Worm (Caenorhabditis elegans): ENCODE measurements around the gene Y113G7B.15.

Gene Y113G7B.15

DNA sequence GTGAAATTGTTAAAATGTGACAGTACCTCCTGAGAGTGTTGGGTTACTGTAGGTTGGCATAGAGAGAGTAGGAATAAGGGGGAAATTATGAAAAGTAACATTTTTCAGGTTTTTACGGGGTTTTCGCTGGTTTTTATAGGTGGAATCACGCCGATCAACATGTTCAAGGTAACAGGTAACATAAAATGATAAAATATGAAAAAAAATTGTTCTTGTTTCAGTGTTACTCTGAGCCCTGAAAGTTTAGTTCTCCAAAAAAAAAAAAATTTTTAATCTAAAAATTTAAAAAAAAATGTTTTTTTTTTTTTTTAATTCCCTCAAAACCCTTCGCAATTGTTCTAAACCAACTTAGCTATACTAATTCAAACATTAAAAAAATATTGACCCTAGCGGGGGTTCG, at the start of gene Y113G7B.15:
TSS of gene Y113G7B.15 (minus strand) at position 101 of the 400 bp plus-strand sequence.
- no peak for TF ChIP-seq him-1 (tag; optimal IDR thresholded peaks at IDR 0.05)
- TF ChIP-seq W03F9.2 (tag; optimal IDR thresholded peaks at IDR 0.05) = no peak
- TF ChIP-seq dao-5 (tag; optimal IDR thresholded peaks at IDR 0.05) = no peak

ce11 chrV:20282827-20283226, 49.2 kb upstream of the Y113G7B.15 start:
- TF ChIP-seq W03F9.2 (tag; optimal IDR thresholded peaks at IDR 0.05) (no peak), dao-5 (tag; optimal IDR thresholded peaks at IDR 0.05) (no peak), him-1 (tag; optimal IDR thresholded peaks at IDR 0.05) (no peak)

DNA sequence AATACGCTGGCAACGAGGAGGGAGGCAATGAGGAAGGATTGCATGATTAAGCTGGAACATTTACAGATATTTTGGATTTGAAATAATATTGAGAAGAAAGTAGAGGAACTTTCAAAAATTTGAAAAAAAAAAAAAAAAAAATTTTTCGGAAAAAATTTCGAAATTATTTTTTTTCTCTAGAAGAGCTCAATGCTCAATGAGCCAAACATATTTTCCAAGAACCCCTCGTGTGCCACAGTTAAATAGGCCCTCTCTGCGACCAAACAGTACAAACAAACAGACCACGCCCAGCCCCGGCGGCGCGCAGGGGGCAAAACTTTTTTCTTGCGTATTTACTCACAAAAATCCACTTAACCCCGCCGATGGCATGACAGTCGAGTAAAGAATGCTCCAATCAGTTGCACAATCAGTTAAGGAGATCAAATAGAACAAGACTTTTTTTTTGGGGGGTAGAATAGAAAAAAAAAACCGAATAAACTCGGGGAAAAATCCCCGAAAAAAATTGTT, 46.2 kb upstream of the Y113G7B.15 start, which contains the start of gene pqn-94:
TSS of gene pqn-94 (minus strand) at position 51 of the 507 bp plus-strand sequence.
- TF ChIP-seq dao-5 (tag; optimal IDR thresholded peaks at IDR 0.05) = no peak
- TF ChIP-seq him-1 (tag; optimal IDR thresholded peaks at IDR 0.05) = no peak

DNA sequence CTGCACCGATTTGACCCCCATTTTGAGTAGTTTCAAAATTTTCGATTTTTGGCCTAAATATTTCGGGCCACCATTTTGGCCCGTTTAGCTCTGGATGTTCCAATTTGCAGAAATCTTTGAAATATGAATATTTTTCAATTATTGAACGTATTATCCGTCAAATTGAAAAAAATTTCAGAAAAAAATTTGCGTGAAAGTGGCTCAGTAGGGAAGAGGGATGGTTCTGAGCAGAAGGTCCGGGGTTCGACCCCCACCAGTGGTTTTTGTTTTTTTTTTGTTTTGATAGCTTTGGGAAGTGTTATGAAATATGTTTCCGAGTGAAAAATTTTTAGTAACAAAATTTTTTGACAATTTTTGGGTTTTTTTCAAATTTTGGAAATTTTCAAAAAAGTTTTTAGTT, 45.7 kb upstream of the Y113G7B.15 start:
- TF ChIP-seq W03F9.2 (tag; optimal IDR thresholded peaks at IDR 0.05) (no peak), him-1 (tag; optimal IDR thresholded peaks at IDR 0.05) (no peak), dao-5 (tag; optimal IDR thresholded peaks at IDR 0.05) (no peak)

DNA sequence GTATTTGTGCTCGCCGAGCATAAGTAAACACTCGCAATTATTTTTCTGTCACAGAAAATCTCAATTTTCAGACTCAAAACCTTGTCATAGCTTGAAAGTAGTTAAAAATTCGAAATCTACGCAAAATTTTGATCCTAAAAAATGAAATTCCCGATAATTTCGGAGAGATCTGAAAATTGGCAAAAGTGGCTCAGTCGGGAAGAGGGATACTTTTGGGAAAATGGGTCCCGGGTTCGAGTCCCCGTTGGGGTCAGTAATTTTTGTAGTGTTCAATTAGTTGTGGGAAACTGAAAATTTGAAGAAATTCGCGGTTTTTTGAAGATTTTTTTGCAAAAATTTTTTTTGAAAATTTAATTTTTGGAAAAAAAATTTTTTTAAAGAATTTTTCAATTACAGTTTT, 43.3 kb upstream of the Y113G7B.15 start:
- TF ChIP-seq W03F9.2 (tag; optimal IDR thresholded peaks at IDR 0.05) (no peak), him-1 (tag; optimal IDR thresholded peaks at IDR 0.05) (no peak), dao-5 (tag; optimal IDR thresholded peaks at IDR 0.05) (no peak)

DNA sequence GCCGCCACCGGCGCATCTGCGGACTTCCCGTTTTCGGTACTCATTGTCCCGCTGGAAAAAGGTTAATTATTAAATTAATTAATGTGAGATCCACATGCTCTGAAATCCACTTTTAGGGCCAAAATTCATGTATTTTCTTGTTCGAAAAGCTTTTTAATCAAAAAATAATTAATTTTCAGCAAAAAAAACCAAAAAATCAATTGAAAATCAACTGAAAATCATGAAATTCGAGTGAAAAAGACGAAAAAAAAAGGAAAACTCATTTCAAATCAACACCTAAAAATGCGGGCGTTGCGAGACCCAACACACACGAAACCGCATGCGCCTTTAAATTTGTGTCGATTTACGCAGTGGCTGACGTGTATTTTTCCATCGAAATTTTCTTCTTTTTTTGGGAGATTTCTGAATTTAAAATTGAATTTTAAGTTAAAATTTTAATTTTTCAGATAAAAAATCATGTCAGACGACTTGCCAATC, 36.1 kb upstream of the Y113G7B.15 start, which contains the start of the genes prmt-1 and cdkr-3:
TSS of gene prmt-1 (minus strand) at position 51 of the 477 bp plus-strand sequence.
TSS of gene cdkr-3 (plus strand) at position 447 of the 477 bp plus-strand sequence.
- peak; percentile 71 for TF ChIP-seq W03F9.2 (tag; optimal IDR thresholded peaks at IDR 0.05)
- TF ChIP-seq him-1 (tag; optimal IDR thresholded peaks at IDR 0.05) = no peak

DNA sequence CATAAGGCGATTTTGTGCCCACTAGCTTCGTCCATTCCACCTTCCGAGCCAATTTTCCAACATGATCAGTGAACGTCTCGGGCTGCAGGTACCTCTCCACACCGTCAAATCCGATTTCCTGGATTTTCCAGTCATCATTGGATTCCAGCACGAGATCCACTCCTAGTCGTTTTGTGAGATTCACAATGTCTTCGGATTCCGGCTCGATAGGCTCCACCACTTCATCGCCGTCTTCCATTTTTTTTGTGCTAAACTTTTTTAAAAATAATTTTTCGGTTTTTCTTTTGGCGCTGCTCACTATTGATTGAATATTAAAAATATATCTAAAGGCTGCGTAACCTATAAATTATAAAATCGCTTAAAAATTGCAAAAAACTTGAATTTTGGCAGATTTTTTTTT, 33.3 kb upstream of the Y113G7B.15 start, which contains the start of gene mdt-17:
TSS of gene mdt-17 (minus strand) at position 256 of the 400 bp plus-strand sequence.
- TF ChIP-seq W03F9.2 (tag; optimal IDR thresholded peaks at IDR 0.05) = no peak
- TF ChIP-seq dao-5 (tag; optimal IDR thresholded peaks at IDR 0.05) = no peak
- no peak for TF ChIP-seq him-1 (tag; optimal IDR thresholded peaks at IDR 0.05)

DNA sequence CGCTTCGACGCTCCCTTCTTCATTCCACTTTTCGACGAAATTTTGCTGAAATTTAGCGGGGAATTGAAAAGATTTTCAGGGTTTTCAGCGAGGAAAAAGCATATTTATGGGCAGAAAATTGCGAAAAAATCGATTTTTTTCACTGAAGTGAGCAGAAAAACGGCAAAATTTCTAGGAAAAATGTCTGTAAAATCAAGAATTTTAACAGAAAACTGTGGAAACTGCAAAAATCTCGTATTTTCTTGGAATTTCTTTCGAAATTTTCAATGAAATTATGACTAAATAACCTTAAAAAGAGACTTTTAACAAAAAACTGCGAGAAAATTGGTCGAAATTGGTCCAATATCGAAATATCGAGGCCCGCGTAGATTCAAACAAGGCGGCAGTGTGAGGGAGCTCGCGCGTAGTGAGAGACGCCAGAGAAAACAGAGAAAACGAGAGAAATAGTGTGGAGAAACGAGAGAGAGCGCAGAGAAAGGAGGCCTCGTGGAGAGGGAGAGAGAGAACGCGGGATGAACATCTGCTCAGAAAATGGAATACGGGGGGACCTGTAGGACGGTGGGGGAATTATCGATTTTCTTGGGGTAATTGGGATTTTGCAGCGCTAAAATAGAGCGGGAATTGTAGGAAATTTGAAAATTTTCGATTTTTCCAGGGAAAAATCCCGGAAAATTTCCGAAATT, 15.9 kb upstream of the Y113G7B.15 start, which contains the start of gene swsn-1:
TSS of gene swsn-1 (minus strand) at position 51 of the 683 bp plus-strand sequence.
- TF ChIP-seq dao-5 (tag; optimal IDR thresholded peaks at IDR 0.05) (no peak), him-1 (tag; optimal IDR thresholded peaks at IDR 0.05) (no peak), W03F9.2 (tag; optimal IDR thresholded peaks at IDR 0.05) (no peak)

DNA sequence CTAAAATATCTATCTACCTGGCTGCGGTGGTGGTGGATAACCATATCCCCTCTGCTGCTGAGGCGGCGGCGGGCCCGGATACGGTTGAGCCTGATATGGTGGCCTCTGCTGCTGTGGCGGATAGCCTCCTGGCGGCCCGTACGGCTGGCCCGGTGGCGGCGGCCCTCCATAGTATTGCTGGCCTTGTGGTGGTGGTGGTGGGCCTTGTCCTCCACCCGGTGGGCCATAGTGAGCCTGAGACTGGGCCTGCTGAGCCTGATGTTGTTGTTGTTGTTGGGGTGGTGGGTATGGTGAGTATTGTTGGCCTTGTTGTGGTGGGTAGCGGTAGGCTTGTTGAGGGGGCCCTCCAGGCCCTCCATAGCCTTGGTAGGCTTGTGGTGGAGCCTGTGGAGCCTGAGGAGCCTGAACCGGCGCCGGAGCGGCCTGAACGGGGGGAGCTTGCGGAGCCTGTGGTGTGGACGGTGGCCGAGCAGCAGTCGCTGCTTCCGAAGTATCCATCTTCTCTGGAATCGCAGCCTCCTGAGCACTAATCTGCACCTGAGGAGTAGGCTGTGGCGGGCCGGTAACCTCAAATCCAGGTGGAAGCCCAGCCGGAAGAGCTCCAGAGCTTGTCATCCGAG, 7.7 kb upstream of the Y113G7B.15 start:
- TF ChIP-seq dao-5 (tag; optimal IDR thresholded peaks at IDR 0.05) = no peak
- no peak for TF ChIP-seq him-1 (tag; optimal IDR thresholded peaks at IDR 0.05)
- TF ChIP-seq W03F9.2 (tag; optimal IDR thresholded peaks at IDR 0.05) = no peak

ce11 chrV:20237429-20237828, 3.8 kb upstream of the Y113G7B.15 start, which contains the start of gene sld-5:
TSS of gene sld-5 (minus strand) at chrV:20237745.
- TF ChIP-seq W03F9.2 (tag; optimal IDR thresholded peaks at IDR 0.05) = no peak
- TF ChIP-seq him-1 (tag; optimal IDR thresholded peaks at IDR 0.05) = no peak
- no peak for TF ChIP-seq dao-5 (tag; optimal IDR thresholded peaks at IDR 0.05)

DNA sequence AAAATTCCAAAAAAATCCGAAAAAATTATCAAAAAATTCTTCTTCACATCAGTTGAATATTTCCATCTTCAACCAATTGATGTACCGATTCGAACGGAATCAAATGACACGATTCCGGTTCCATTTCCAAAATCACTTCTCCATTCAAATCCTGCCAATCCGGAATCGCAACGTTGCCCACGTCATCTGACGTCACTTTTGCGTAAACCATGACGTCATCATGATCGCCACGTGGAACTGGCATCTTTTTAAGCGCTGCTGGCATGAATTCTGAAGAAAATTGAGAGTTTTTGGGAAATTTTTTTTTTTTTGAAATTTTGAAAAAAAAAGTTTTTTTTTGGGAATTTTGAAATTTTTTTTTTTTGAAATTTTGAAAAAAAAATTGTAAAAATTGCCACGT, 1.6 kb upstream of the Y113G7B.15 start:
- TF ChIP-seq W03F9.2 (tag; optimal IDR thresholded peaks at IDR 0.05) (no peak), him-1 (tag; optimal IDR thresholded peaks at IDR 0.05) (no peak), dao-5 (tag; optimal IDR thresholded peaks at IDR 0.05) (no peak)

DNA sequence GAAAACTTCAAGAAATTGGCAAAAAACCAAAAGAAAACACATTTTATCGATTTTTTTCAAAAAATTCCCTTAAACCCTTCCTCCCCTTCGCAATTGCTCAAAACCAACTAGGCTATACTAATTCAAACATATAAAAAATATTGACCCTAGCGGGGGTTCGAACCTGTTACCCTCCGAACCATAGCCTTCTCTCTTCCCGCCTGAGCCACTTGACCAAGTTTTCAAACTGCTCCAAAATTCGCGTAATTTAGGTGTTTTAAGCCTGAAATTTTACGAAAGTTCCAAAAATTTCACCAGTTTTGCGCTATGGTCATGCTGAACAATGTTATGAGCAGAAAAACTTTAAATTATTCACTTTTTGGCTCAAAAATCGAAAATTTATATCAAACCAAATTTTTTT, 796 bp upstream of the Y113G7B.15 start:
- TF ChIP-seq dao-5 (tag; optimal IDR thresholded peaks at IDR 0.05) = no peak
- no peak for TF ChIP-seq W03F9.2 (tag; optimal IDR thresholded peaks at IDR 0.05)
- no peak for TF ChIP-seq him-1 (tag; optimal IDR thresholded peaks at IDR 0.05)

DNA sequence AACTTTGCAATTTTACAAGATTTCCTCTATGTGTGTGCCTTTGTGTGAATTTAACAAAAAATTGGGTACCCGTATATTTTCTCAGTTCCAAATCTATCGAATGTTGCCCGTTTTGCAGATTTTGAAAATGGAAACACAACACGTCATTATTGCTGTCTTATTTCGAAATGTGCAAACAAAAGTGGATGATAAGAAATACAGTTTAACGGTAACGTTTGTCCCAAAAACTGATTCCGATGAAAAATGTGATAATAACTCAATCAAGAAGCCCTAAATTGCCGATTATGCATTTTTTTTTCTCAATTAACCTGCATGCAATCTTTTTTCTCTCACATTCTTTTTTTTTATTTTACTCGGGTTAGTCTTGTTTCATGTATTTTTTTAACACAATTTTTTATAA, 8.3 kb downstream of the Y113G7B.15 start:
- TF ChIP-seq W03F9.2 (tag; optimal IDR thresholded peaks at IDR 0.05) (no peak), him-1 (tag; optimal IDR thresholded peaks at IDR 0.05) (no peak), dao-5 (tag; optimal IDR thresholded peaks at IDR 0.05) (no peak)

DNA sequence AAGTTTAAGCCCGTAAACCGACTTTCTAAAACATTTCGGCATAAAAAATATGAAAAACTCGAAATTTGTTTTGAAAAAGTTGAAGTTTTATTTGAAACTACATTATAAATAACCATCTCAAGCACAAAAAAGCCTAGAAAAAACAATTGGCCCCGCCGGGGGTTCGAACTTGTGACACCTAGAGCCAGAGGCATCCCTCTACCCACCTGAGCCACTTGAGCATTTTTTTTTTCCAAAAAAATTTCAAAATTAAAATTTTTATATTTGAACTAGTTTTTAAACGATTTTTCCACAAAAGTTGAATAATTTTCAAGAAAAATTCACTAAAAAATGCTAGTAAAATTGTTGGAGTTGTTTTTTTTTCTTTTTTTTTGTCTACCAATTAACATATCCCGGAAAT, 9.9 kb downstream of the Y113G7B.15 start:
- no peak for TF ChIP-seq him-1 (tag; optimal IDR thresholded peaks at IDR 0.05)
- no peak for TF ChIP-seq W03F9.2 (tag; optimal IDR thresholded peaks at IDR 0.05)
- no peak for TF ChIP-seq dao-5 (tag; optimal IDR thresholded peaks at IDR 0.05)
